Fruit fly (Drosophila melanogaster) S2 (cell line): ENCODE results near the gene CG6409.

Experiments
- CG8478 ChIP-seq: fragments of >200 bp; optimal IDR thresholded peaks from 2 replicates; lab custom pipeline; 2018
- CTCF ChIP-seq, 2 experiments: fragments of >200 bp; optimal IDR thresholded peaks; 2 replicates each; lab custom pipeline; 2018

dm6 chr3L:10853131-10853471, 29.1 kb downstream of the CG6409 start:
- no peak for TF ChIP-seq CTCF (optimal IDR thresholded peaks at IDR 0.05; lab: Kevin White, UChicago)
- TF ChIP-seq CG8478 (lab: Kevin White, UChicago) = no peak
